Fruit fly (Drosophila melanogaster): ENCODE results near the gene Cht2.
A peak's percentile ranks its signal among the peaks of the same experiment; 100 is the strongest.

The Cht2 gene

DNA sequence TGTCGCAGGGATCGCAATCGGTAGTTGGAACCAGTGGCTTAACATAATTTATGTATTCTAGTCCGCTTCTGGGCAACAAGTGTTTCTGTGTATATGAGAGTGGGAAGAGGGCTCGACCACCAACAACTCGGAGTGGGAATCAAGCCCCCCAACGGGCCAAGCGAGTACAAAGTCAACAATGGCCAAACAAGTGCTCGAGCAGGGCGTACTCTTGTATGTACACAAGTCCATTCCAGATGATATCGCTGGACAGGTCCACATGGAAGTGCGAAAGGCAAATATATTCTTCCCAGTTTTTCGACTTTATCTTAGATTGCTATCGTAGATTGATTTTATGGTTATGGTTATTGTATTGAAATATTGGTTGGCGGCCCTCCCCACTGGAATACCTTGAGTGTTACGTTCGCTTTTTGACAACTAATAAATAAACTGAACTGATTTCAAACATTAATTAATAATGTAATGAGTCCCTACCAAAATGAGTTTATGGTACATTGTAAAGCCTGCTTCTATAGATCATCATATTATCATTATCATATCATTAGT lies 13.1 kb downstream of the Cht2 start:
- TF ChIP-seq Mnt (GFP tag; optimal IDR thresholded peaks at IDR 0.05) (no peak), CG7045 (GFP tag; optimal IDR thresholded peaks at IDR 0.05) (peak; percentile 3), CG11617 (GFP tag; optimal IDR thresholded peaks at IDR 0.05) (no peak), kay (GFP tag; ENCODE audit: borderline replicate concordance) (peak; percentile 50), Clk (GFP tag; optimal IDR thresholded peaks at IDR 0.05) (no peak), cic (GFP tag; optimal IDR thresholded peaks at IDR 0.05) (peak; percentile 64), bab1 (GFP tag; optimal IDR thresholded peaks at IDR 0.05) (no peak), ovo (GFP tag; optimal IDR thresholded peaks at IDR 0.05) (no peak), CG7101 (tag; optimal IDR thresholded peaks at IDR 0.05) (no peak), pad (GFP tag; optimal IDR thresholded peaks at IDR 0.05) (no peak), CG14711 (tag; optimal IDR thresholded peaks at IDR 0.05) (no peak)

DNA sequence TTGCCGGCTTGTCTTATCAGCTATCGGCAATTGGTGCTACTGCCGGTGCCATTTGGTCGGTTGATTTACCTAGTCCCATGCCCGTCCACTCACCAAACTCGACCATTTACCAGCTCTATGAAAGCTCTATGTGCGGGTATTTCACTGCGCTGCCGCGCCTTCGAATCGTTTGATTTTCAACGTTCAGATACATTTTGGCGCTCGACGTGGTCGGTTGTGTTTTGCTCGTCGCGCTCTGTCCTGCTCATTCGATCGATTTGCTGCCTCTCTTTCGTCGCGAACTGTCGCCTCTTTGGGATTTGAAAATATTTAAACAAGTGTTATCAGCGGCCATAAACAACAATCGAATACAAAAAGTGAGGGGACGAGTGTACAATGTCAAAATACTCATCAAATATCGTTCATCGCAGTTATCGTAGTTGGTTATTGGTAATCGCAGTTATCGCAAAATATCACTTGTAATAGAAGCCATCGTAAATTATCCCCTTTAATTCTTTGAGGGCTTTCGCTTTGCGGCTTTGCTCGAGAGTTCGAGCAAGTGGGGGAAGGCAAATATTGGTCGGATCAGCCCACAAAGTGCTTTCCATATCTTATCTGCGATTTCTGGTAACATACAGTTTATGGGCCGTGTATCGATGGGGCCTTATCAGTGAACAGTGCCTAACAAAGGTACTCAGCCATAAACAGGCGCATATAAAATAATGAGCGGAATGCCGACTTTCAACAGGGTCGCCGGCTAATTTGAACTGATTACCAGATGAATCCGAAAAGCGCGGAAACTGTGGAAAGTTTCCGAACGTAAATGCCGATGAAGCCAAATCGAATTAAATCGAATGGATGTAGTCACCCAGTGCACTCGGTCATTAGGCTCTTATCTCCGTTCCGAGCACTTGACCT lies 13.8 kb downstream of the Cht2 start:
- TF ChIP-seq pad (GFP tag; optimal IDR thresholded peaks at IDR 0.05) (peak; percentile 1), CG11617 (GFP tag; optimal IDR thresholded peaks at IDR 0.05) (no peak), CG7045 (GFP tag; optimal IDR thresholded peaks at IDR 0.05) (no peak), cnc (optimal IDR thresholded peaks at IDR 0.05) (no peak), Crg-1 (GFP tag; optimal IDR thresholded peaks at IDR 0.05) (no peak), Mnt (GFP tag; optimal IDR thresholded peaks at IDR 0.05) (peak; percentile 23), kay (GFP tag; ENCODE audit: borderline replicate concordance) (no peak), CG7101 (tag; optimal IDR thresholded peaks at IDR 0.05) (no peak), toe (GFP tag; optimal IDR thresholded peaks at IDR 0.05) (no peak), Clk (GFP tag; optimal IDR thresholded peaks at IDR 0.05) (no peak), CG1620 (GFP tag; optimal IDR thresholded peaks at IDR 0.05) (no peak), Hr96 (GFP tag; optimal IDR thresholded peaks at IDR 0.05) (no peak), tj (GFP tag; optimal IDR thresholded peaks at IDR 0.05) (peak; percentile 12), CG12768 (GFP tag; optimal IDR thresholded peaks at IDR 0.05) (peak; percentile 27), CG14711 (tag; optimal IDR thresholded peaks at IDR 0.05) (no peak), bab1 (GFP tag; optimal IDR thresholded peaks at IDR 0.05) (no peak), CG33017 (tag; optimal IDR thresholded peaks at IDR 0.05) (no peak), cic (GFP tag; optimal IDR thresholded peaks at IDR 0.05) (peak; percentile 66), CG5204 (GFP tag; optimal IDR thresholded peaks at IDR 0.05) (peak; percentile 2), ovo (GFP tag; optimal IDR thresholded peaks at IDR 0.05) (no peak)

DNA sequence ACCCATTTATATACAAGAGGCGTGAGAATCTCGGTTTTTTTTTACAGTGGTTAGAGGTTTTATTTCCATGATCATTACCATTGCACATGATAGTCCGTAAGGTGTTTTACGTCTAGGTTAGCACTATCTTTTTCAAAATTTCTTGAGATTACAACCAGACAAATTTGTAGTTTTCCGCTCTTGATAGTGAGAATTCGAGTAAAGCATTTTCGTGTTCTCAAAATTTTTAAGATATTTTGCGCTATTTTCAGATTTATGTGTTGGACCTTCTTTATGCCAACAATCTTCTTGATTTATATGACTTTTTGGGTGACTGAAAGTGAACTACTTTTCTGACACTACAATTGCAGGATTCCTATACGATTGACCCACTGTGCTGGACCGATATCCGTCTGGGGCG lies 14.6 kb downstream of the Cht2 start:
- TF ChIP-seq CG14711 (tag; optimal IDR thresholded peaks at IDR 0.05), result no peak
- no peak for TF ChIP-seq CG11617 (GFP tag; optimal IDR thresholded peaks at IDR 0.05)
- no peak for TF ChIP-seq CG12768 (GFP tag; optimal IDR thresholded peaks at IDR 0.05)
- TF ChIP-seq CG5204 (GFP tag; optimal IDR thresholded peaks at IDR 0.05), result peak; percentile 12
- TF ChIP-seq toe (GFP tag; optimal IDR thresholded peaks at IDR 0.05), result peak; percentile 8
- no peak for TF ChIP-seq Crg-1 (GFP tag; optimal IDR thresholded peaks at IDR 0.05)

DNA sequence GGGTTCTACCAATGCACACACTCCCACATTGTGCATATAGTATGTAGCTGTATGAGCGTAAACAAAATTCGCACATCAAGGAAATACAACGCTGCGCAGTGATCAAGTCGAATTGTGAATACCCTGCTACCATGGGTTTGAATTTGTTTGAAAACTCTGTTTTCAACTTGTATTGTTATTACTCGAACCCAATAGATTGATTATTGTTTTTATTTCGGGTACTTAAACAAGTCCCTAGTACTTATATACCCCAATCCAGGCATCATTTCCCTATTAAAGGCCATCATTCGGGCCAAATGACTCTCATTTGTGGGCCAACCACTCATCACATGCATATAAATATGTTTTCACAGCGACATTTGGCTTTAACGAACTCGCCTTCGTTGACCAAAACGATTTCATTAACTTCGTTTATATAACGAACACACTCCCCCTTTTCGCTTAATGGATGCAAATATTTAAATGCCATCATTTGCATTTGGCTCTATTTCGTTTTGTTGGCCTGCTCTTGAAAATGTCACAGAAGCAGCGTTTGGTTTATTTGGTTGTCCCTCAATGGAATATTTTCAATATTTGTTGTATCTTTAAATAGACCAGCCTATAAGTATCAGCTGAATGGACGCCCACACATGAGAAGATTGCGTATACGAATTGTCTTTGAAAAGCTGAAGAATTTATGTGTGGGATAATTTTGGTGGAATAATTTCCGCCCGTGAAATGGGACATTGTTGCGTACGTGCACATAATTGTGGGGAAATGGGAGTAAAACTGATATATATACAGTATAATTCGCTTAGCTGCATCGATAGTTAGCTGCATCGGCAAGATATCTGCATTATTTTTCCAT lies 15.4 kb downstream of the Cht2 start:
- TF ChIP-seq CG7101 (tag; optimal IDR thresholded peaks at IDR 0.05) (no peak), ovo (GFP tag; optimal IDR thresholded peaks at IDR 0.05) (no peak), Hr96 (GFP tag; optimal IDR thresholded peaks at IDR 0.05) (peak; percentile 7), Crg-1 (GFP tag; optimal IDR thresholded peaks at IDR 0.05) (peak; percentile 25), CG1620 (GFP tag; optimal IDR thresholded peaks at IDR 0.05) (no peak), CG33017 (tag; optimal IDR thresholded peaks at IDR 0.05) (peak; percentile 44), CG14711 (tag; optimal IDR thresholded peaks at IDR 0.05) (no peak), CG12768 (GFP tag; optimal IDR thresholded peaks at IDR 0.05) (no peak), CG7045 (GFP tag; optimal IDR thresholded peaks at IDR 0.05) (no peak), pad (GFP tag; optimal IDR thresholded peaks at IDR 0.05) (no peak), cnc (optimal IDR thresholded peaks at IDR 0.05) (no peak), CG5204 (GFP tag; optimal IDR thresholded peaks at IDR 0.05) (peak; percentile 15), kay (GFP tag; ENCODE audit: borderline replicate concordance) (no peak), bab1 (GFP tag; optimal IDR thresholded peaks at IDR 0.05) (peak; percentile 16), Clk (GFP tag; optimal IDR thresholded peaks at IDR 0.05) (no peak), tj (GFP tag; optimal IDR thresholded peaks at IDR 0.05) (peak; percentile 33), Mnt (GFP tag; optimal IDR thresholded peaks at IDR 0.05) (no peak), cic (GFP tag; optimal IDR thresholded peaks at IDR 0.05) (no peak), CG11617 (GFP tag; optimal IDR thresholded peaks at IDR 0.05) (no peak), toe (GFP tag; optimal IDR thresholded peaks at IDR 0.05) (no peak)

dm6 chr3L:1739522-1740128 lies 16.1 kb downstream of the Cht2 start:
- TF ChIP-seq CG33017 (tag; optimal IDR thresholded peaks at IDR 0.05) (no peak), CG12768 (GFP tag; optimal IDR thresholded peaks at IDR 0.05) (peak; percentile 43), cic (GFP tag; optimal IDR thresholded peaks at IDR 0.05) (peak; percentile 47), Hr96 (GFP tag; optimal IDR thresholded peaks at IDR 0.05) (no peak), CG1620 (GFP tag; optimal IDR thresholded peaks at IDR 0.05) (no peak), CG14711 (tag; optimal IDR thresholded peaks at IDR 0.05) (no peak), tj (GFP tag; optimal IDR thresholded peaks at IDR 0.05) (peak; percentile 90), pad (GFP tag; optimal IDR thresholded peaks at IDR 0.05) (no peak), Mnt (GFP tag; optimal IDR thresholded peaks at IDR 0.05) (no peak), toe (GFP tag; optimal IDR thresholded peaks at IDR 0.05) (no peak), CG5204 (GFP tag; optimal IDR thresholded peaks at IDR 0.05) (no peak), ovo (GFP tag; optimal IDR thresholded peaks at IDR 0.05) (no peak)
